Worm (Caenorhabditis elegans): ENCODE data around the gene rnst-2.

Gene rnst-2

DNA sequence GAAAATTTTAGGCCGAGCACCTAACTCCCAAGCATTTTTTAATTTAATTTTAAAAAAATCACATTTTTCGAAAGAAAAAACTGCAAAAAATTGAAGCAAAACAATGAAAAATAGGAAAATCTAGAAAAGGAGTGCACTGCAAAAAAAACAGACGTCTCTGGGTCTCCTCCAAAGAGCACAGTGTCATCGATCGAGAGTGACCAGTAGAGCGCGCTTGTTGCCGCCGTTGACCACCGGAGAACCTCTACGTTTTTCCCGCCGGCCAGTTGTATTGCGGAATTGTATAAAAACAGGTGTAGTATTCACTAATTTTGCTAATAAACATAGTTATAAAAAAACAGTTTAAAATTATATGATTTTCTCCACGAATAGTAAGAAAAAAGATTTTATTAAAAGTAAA, 12.1 kb upstream of the rnst-2 start (continued):
- TF ChIP-seq ztf-25 (GFP tag; IDR thresholded peaks at IDR 0.05) (no peak), lsy-27 (tag; optimal IDR thresholded peaks at IDR 0.05; ENCODE audit: borderline replicate concordance, insufficient read depth) (no peak), attf-3 (GFP tag; conservative IDR thresholded peaks at IDR 0.05) (no peak), repo-1 (tag; optimal IDR thresholded peaks at IDR 0.05) (no peak), Y53G8AR.9 (GFP tag; conservative IDR thresholded peaks at IDR 0.05) (no peak), F39B2.1 (GFP tag; IDR thresholded peaks at IDR 0.05) (no peak), cebp-1 (GFP tag; IDR thresholded peaks at IDR 0.05) (no peak), cebp-1 (tag; optimal IDR thresholded peaks at IDR 0.05) (no peak), him-1 (tag; optimal IDR thresholded peaks at IDR 0.05) (no peak), F33H1.4 (GFP tag; IDR thresholded peaks at IDR 0.05) (no peak), snpc-1.1 (tag; optimal IDR thresholded peaks at IDR 0.05; ENCODE audit: insufficient read depth) (no peak), K11D2.4 (GFP tag; IDR thresholded peaks at IDR 0.05) (no peak), ceh-40 (GFP tag; IDR thresholded peaks at IDR 0.05) (no peak), mcd-1 (GFP tag; IDR thresholded peaks at IDR 0.05) (peak; percentile 68), F23B12.7 (tag; optimal IDR thresholded peaks at IDR 0.05; ENCODE audit: insufficient read depth) (no peak), nfya-2 (GFP tag; IDR thresholded peaks at IDR 0.05) (no peak), tbx-9 (tag; optimal IDR thresholded peaks at IDR 0.05; ENCODE audit: borderline replicate concordance) (no peak), F37B4.10 (GFP tag; IDR thresholded peaks at IDR 0.05) (no peak), zim-3 (tag; optimal IDR thresholded peaks at IDR 0.05) (no peak), dpl-1 (GFP tag; optimal IDR thresholded peaks at IDR 0.05) (peak; percentile 55), atf-7 (tag; optimal IDR thresholded peaks at IDR 0.05) (no peak), lin-40 (tag; optimal IDR thresholded peaks at IDR 0.05) (no peak), efl-1 (GFP tag; optimal IDR thresholded peaks at IDR 0.05) (peak; percentile 86), B0035.1 (tag; optimal IDR thresholded peaks at IDR 0.05) (no peak), ztf-18 (tag; optimal IDR thresholded peaks at IDR 0.05) (no peak), F52B5.7 (tag; optimal IDR thresholded peaks at IDR 0.05) (no peak), lin-26 (GFP tag; IDR thresholded peaks at IDR 0.05) (no peak), bed-1 (GFP tag; IDR thresholded peaks at IDR 0.05) (no peak)

DNA sequence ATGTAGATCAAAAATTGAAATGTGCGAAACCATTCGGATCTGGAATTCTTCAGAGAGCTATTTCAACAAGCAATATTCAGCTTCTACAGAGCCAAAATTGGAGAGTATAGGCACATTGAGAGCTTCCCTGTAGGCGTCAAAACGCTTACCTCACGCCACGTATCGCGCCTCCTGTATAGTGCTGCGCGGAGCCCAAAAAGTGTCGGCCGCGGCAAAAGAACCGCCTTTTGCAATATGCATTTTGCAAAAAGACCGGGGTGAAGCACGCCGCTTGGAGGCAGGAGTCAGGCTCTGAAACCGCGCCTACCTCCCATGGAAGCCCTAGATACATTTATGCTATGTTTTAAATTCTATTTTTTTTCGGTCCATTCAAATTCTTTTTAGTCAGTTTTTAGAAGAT, 9.7 kb upstream of the rnst-2 start:
- TF ChIP-seq Y53F4B.3 (GFP tag; IDR thresholded peaks at IDR 0.05) (no peak), rpc-1 (optimal IDR thresholded peaks at IDR 0.05) (no peak), rpc-1 (tag; optimal IDR thresholded peaks at IDR 0.05) (no peak), madf-3 (GFP tag; IDR thresholded peaks at IDR 0.05) (no peak), B0336.3 (GFP tag; IDR thresholded peaks at IDR 0.05) (no peak), snpc-1.1 (tag; optimal IDR thresholded peaks at IDR 0.05; ENCODE audit: insufficient read depth) (peak; percentile 63), nhr-80 (tag; optimal IDR thresholded peaks at IDR 0.05) (no peak), dpff-1 (tag; optimal IDR thresholded peaks at IDR 0.05) (no peak), nhr-179 (tag; optimal IDR thresholded peaks at IDR 0.05) (no peak), madf-10 (tag; optimal IDR thresholded peaks at IDR 0.05) (no peak), snpc-4 (GFP tag; optimal IDR thresholded peaks at IDR 0.05) (peak; percentile 33), snpc-4 (tag; optimal IDR thresholded peaks at IDR 0.05) (peak in 2 of 4 experiments; percentile 81 to 85), hmg-1.2 (GFP tag; IDR thresholded peaks at IDR 0.05) (peak; percentile 53), sptf-2 (GFP tag; optimal IDR thresholded peaks at IDR 0.05) (no peak), tbp1 (GFP tag; optimal IDR thresholded peaks at IDR 0.05) (no peak)

Data from whole organism, young adult.